Worm (Caenorhabditis elegans) whole organism, L4 larva: Measurements from ENCODE around the gene H03G16.7.

ENCODE experiments used
- ceh-82 ChIP-seq: sonication (generic microtip); optimal IDR thresholded peaks from 2 replicates; lab custom pipeline; 2017; ENCODE audit warnings: missing biosample characterization, missing genetic modification characterization
- nhr-11 ChIP-seq: fragments of 150-350 bp; optimal IDR thresholded peaks from 2 replicates; lab custom pipeline; 2014; ENCODE audit warnings: missing biosample characterization, missing genetic modification characterization
- unc-39 ChIP-seq: sonication (generic microtip); optimal IDR thresholded peaks from 2 replicates; lab custom pipeline; 2017; ENCODE audit warnings: missing biosample characterization, missing genetic modification characterization

DNA sequence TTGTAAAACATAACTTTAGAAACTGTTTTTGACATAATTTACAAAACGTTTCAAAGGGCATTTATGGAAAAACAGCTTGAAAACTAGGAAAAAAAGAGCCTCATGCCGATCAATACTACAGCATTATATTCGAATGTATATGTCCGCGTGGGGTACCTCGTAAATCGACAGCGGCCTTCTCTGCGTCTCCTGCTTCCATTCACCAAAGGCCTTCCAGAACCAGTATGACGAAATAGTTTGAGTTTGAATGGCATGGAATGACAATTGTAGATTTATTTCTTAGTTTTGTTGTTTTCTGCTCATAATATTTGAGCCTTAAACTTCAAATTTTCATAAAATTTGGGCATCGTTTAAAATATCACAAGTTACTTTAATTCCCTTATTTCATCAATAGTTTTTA, 10.4 kb downstream of the H03G16.7 start:
- TF ChIP-seq unc-39 (tag; lab: Kevin White, UChicago), result no peak
- no peak for TF ChIP-seq ceh-82 (tag; lab: Kevin White, UChicago)
- no peak for TF ChIP-seq nhr-11 (tag; lab: Kevin White, UChicago)
